Worm (Caenorhabditis elegans): ENCODE measurements around the gene H43I07.1.

DNA sequence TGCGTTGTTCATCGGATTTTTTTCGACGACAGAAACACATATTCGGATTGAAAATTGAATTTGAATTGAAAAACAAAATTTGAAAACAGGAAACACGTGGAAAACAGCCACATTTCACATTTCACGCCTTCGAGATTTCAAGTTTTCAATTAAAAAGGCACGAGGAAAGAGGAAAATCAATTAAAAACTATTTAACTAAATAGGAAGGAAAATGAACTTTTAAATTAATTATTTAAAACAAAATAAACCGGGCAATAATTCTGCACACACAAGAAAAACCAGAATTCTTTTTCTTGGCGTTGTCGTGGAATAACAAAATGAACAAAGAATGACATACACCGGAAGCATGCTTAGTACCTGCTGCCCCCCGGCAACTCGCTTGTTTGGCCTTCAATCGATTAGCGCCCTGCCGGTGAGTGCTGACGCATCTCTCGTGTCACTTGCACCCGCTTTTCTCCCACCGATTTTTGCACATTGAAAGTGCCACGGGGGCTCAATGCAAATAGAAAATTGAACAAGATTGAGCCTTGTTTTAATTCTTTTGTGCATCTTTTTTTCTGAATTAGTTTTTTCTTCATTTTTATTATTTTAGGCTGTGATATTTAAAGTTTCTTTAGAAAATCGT lies 9.8 kb upstream of the H43I07.1 start, which contains the start of gene Y45G5AM.9:
- TF ChIP-seq him-1 (tag; optimal IDR thresholded peaks at IDR 0.05) (peak; percentile 43), W03F9.2 (tag; optimal IDR thresholded peaks at IDR 0.05) (no peak)

Data from whole organism, L4/young adult.